Fruit fly (Drosophila melanogaster) whole organism, adult: Measurements from ENCODE around the gene CG7069.

ENCODE experiments used
- CG11617 ChIP-seq: fragments of 200-800 bp; sonication (Bioruptor generic); optimal IDR thresholded peaks from 2 replicates; lab custom pipeline; 2017; ENCODE audit warnings: mild to moderate bottlenecking, missing biosample characterization, missing genetic modification reagents, missing genetic modification characterization
- CG12768 ChIP-seq: fragments of 200-800 bp; sonication (Bioruptor generic); optimal IDR thresholded peaks from 2 replicates; lab custom pipeline; 2017; ENCODE audit warnings: missing biosample characterization, missing genetic modification characterization, mild to moderate bottlenecking, moderate library complexity, missing genetic modification reagents
- CG14711 ChIP-seq: fragments of 200-800 bp; sonication (Bioruptor generic); optimal IDR thresholded peaks from 2 replicates; lab custom pipeline; 2018; ENCODE audit warnings: missing biosample characterization, mild to moderate bottlenecking, missing genetic modification characterization, moderate library complexity
- CG1620 ChIP-seq: fragments of 200-800 bp; sonication (Bioruptor generic); optimal IDR thresholded peaks from 2 replicates; lab custom pipeline; 2016; ENCODE audit warnings: missing biosample characterization, missing genetic modification characterization
- CG7101 ChIP-seq: fragments of 200-800 bp; sonication (Bioruptor generic); optimal IDR thresholded peaks from 2 replicates; lab custom pipeline; 2018; ENCODE audit warnings: missing biosample characterization, mild to moderate bottlenecking, missing genetic modification characterization, moderate library complexity
- cic ChIP-seq: fragments of 200-800 bp; sonication (Bioruptor generic); optimal IDR thresholded peaks from 2 replicates; lab custom pipeline; 2017; ENCODE audit warnings: missing biosample characterization, mild to moderate bottlenecking, missing genetic modification characterization, moderate library complexity
- cnc ChIP-seq, 2 experiments: fragments of >200 bp; optimal IDR thresholded peaks; 2 replicates each; lab custom pipeline; 2017
- pad ChIP-seq: fragments of 200-800 bp; sonication (Bioruptor generic); optimal IDR thresholded peaks from 3 replicates; lab custom pipeline; 2017; ENCODE audit warnings: missing biosample characterization, missing genetic modification characterization, mild to moderate bottlenecking, moderate library complexity, missing genetic modification reagents

- TF ChIP-seq CG1620 (GFP tag; lab: Kevin White, UChicago) (no peak), CG11617 (GFP tag; lab: Kevin White, UChicago) (no peak), CG12768 (GFP tag; lab: Kevin White, UChicago) (no peak), cic (no peak), CG7101 (tag; lab: Kevin White, UChicago) (no peak), pad (GFP tag; lab: Kevin White, UChicago) (no peak), cnc (optimal IDR thresholded peaks at IDR 0.05; lab: Kevin White, UChicago) (no peak), CG14711 (tag; lab: Kevin White, UChicago) (no peak)
Measured at dm6 chr3R:22372535-22372934, at the start of gene CG7069.
